Fruit fly (Drosophila melanogaster): Measurements from ENCODE around the gene Polr1C.
A peak's percentile ranks its signal among the peaks of the same experiment; 100 is the strongest.

Gene Polr1C

DNA sequence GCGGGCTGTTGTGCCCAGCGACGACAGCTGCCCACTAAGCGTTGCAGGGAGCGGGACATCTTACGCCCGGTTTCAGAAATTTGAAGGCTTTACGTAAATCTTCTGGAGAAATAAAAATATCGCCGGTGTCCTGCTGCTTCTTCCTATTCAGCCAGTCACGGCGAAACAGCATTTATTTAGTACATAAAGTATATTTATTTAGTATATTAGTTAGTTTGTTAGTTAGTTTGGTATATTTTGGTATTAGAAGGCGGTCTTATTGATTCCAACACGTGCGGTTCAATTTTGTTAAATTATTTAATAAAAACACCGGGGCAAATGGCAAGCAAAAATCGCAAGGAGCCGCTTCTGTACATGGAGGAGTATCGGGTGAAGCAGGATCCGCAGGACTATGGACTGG is at the start of gene Polr1C, which contains the start of gene Scox:
Gene Polr1C, plus strand, starts transcription at position 238 of the 400 bp plus-strand sequence.
Gene Scox, minus strand, starts transcription at position 169 of the 400 bp plus-strand sequence.
- no peak for TF ChIP-seq Ets98B (GFP tag; IDR thresholded peaks at IDR 0.05)
- no peak for TF ChIP-seq CG34367 (tag; optimal IDR thresholded peaks at IDR 0.05)
- TF ChIP-seq fd96Ca (GFP tag; IDR thresholded peaks at IDR 0.05), result no peak
- no peak for TF ChIP-seq CG9948 (tag; optimal IDR thresholded peaks at IDR 0.05)
- no peak for TF ChIP-seq CG13204 (GFP tag; optimal IDR thresholded peaks at IDR 0.05)
- no peak for TF ChIP-seq CG10348 (GFP tag; IDR thresholded peaks at IDR 0.05)
- TF ChIP-seq Snoo (tag; optimal IDR thresholded peaks at IDR 0.05), result no peak
- TF ChIP-seq CG4496 (GFP tag; IDR thresholded peaks at IDR 0.05), result no peak
- TF ChIP-seq CG8159 (tag; optimal IDR thresholded peaks at IDR 0.05), result no peak
- no peak for TF ChIP-seq CG8301 (tag; optimal IDR thresholded peaks at IDR 0.05)
- no peak for TF ChIP-seq gl (tag; optimal IDR thresholded peaks at IDR 0.05)
- TF ChIP-seq rn (GFP tag; IDR thresholded peaks at IDR 0.05), result no peak
- no peak for TF ChIP-seq Pif1A (GFP tag; optimal IDR thresholded peaks at IDR 0.05)
- TF ChIP-seq CG15710 (tag; optimal IDR thresholded peaks at IDR 0.05), result no peak
- TF ChIP-seq EcR (GFP tag; optimal IDR thresholded peaks at IDR 0.05), result no peak
- TF ChIP-seq CG32121 (GFP tag; IDR thresholded peaks at IDR 0.05), result no peak
- TF ChIP-seq Pif1B (GFP tag; optimal IDR thresholded peaks at IDR 0.05), result no peak
- TF ChIP-seq CG17806 (tag; optimal IDR thresholded peaks at IDR 0.05), result no peak

DNA sequence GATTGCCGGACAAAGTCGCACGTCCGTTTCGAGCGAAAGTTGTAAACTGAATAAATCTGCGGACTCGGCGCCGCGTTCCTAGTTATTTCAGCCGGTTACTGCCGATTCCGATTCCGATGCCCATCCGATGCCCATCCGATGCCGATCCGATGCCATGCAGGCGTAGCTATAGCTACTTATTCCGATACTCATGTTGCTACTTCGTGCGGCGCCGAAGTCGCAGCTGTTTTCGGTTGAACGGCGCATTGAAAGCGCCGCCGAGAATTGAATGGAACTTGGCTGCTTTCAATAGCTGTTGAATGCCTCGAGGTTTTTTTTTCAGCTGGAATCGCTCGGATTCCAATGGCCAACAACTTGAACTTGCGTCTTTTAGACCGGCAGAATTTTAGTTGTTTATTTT is 40.5 kb upstream of the Polr1C start:
- no peak for TF ChIP-seq fd96Ca (GFP tag; IDR thresholded peaks at IDR 0.05)
- no peak for TF ChIP-seq gl (tag; optimal IDR thresholded peaks at IDR 0.05)
- no peak for TF ChIP-seq Ets98B (GFP tag; IDR thresholded peaks at IDR 0.05)
- TF ChIP-seq CG12605 (GFP tag; IDR thresholded peaks at IDR 0.05), result peak; percentile 28; the same call in 1 of the 2 replicates
- no peak for TF ChIP-seq CG13204 (GFP tag; optimal IDR thresholded peaks at IDR 0.05)
- TF ChIP-seq Pif1B (GFP tag; optimal IDR thresholded peaks at IDR 0.05), result no peak
- no peak for TF ChIP-seq CG8301 (tag; optimal IDR thresholded peaks at IDR 0.05)
- no peak for TF ChIP-seq CG15710 (tag; optimal IDR thresholded peaks at IDR 0.05)
- no peak for TF ChIP-seq D1 (tag; optimal IDR thresholded peaks at IDR 0.05)
- peak; percentile 55; the same call in 2 of the 3 replicates for TF ChIP-seq CG4496 (GFP tag; IDR thresholded peaks at IDR 0.05)
- no peak for TF ChIP-seq rn (GFP tag; IDR thresholded peaks at IDR 0.05)
- TF ChIP-seq CG8159 (tag; optimal IDR thresholded peaks at IDR 0.05), result no peak

DNA sequence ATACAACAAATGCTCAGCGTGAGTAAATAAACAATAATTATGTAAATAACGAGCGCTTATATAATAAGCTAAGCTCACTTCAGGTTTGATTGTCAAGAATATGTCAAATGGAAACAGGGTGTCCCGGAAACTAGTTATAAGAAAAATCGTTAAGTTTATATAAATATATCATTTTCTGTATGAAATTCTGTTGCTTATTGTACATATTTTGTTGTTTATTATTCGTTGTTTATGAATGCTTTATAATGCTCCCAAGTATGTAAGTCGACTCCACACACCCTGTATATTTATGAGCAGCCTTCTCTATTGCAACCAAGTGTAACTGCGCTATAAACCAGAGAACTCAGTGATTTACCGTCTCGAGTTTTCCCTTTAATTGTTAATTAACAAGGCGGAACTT is 38.3 kb upstream of the Polr1C start:
- TF ChIP-seq CG8159 (tag; optimal IDR thresholded peaks at IDR 0.05) (no peak), CG12605 (GFP tag; IDR thresholded peaks at IDR 0.05) (peak; percentile 57; the same call in 1 of the 2 replicates), D1 (tag; optimal IDR thresholded peaks at IDR 0.05) (no peak), CG32121 (GFP tag; IDR thresholded peaks at IDR 0.05) (peak; percentile 31; the same call in 1 of the 2 replicates), CG34367 (tag; optimal IDR thresholded peaks at IDR 0.05) (no peak), CG10348 (GFP tag; IDR thresholded peaks at IDR 0.05) (no peak), CG8301 (tag; optimal IDR thresholded peaks at IDR 0.05) (no peak), Ets98B (GFP tag; IDR thresholded peaks at IDR 0.05) (peak; percentile 54; the same call in 1 of the 2 replicates), CG13204 (GFP tag; optimal IDR thresholded peaks at IDR 0.05) (no peak), CG4496 (GFP tag; IDR thresholded peaks at IDR 0.05) (peak; percentile 35; the same call in 2 of the 3 replicates), rn (GFP tag; IDR thresholded peaks at IDR 0.05) (no peak), gl (tag; optimal IDR thresholded peaks at IDR 0.05) (no peak), CG14655 (GFP tag; optimal IDR thresholded peaks at IDR 0.05) (peak; percentile 14)

DNA sequence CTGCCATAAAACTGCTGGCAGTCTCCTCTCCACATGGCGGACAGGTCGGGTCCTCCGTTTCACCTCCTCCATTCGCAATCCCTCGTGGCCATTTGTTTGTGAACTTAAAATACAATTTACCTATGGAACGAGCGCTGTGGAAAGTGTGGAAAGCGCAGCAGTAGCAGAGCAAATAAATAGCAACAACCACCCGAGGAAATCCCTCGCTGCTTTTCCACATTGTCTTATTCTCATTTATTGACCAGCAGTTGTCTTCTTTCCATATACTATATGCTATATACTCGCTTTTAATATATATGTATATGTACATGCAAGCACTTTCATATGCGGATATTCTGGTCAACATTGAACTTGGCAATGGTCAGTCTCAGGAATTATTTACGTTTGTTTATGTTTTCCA is 36.5 kb upstream of the Polr1C start, which contains the start of gene hoe1:
Gene hoe1, minus strand, starts transcription at position 101 of the 400 bp plus-strand sequence.
- TF ChIP-seq D1 (tag; optimal IDR thresholded peaks at IDR 0.05) (no peak), fd96Ca (GFP tag; IDR thresholded peaks at IDR 0.05) (no peak), CG12605 (GFP tag; IDR thresholded peaks at IDR 0.05) (no peak), Pif1B (GFP tag; optimal IDR thresholded peaks at IDR 0.05) (no peak), CG15710 (tag; optimal IDR thresholded peaks at IDR 0.05) (no peak), Snoo (tag; optimal IDR thresholded peaks at IDR 0.05) (no peak), CG32121 (GFP tag; IDR thresholded peaks at IDR 0.05) (no peak), Ets98B (GFP tag; IDR thresholded peaks at IDR 0.05) (no peak), EcR (GFP tag; optimal IDR thresholded peaks at IDR 0.05) (no peak), CG4496 (GFP tag; IDR thresholded peaks at IDR 0.05) (no peak), CG13204 (GFP tag; optimal IDR thresholded peaks at IDR 0.05) (no peak), rn (GFP tag; IDR thresholded peaks at IDR 0.05) (no peak), CG34367 (tag; optimal IDR thresholded peaks at IDR 0.05) (no peak)

DNA sequence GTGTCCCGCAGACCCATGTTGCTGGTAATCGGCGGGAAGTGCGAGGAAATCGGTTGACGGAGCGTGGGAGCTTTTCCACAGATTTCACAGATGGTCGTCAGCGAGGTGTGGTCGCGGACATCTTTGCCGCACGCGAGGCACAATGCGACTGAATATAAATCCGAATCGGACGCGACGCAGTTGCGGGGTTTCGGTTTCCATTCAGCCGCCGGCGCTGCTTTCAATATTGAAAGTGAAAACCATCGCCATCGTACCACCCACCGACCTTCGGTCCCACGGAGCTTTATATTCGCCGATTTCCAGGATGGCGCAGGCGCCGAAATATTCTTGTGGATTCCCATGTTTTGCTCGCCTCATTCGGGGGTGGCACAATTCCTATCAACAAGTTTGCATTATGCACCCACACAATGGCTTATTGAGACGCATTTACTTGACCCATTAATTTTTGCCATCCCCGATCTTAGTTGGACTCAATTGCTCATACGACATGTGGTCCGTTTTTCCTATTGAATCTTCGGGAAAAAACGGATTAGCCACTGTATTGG is 32.4 kb upstream of the Polr1C start, which contains the start of gene hoe2:
Gene hoe2, minus strand, starts transcription at position 126 of the 545 bp plus-strand sequence.
- no peak for TF ChIP-seq CG14655 (GFP tag; optimal IDR thresholded peaks at IDR 0.05)
- no peak for TF ChIP-seq CG8301 (tag; optimal IDR thresholded peaks at IDR 0.05)
- TF ChIP-seq CG4496 (GFP tag; IDR thresholded peaks at IDR 0.05), result no peak
- TF ChIP-seq CG12605 (GFP tag; IDR thresholded peaks at IDR 0.05), result peak; percentile 60; the same call in 1 of the 2 replicates
- TF ChIP-seq rn (GFP tag; IDR thresholded peaks at IDR 0.05), result no peak
- TF ChIP-seq CG10348 (GFP tag; IDR thresholded peaks at IDR 0.05), result no peak

DNA sequence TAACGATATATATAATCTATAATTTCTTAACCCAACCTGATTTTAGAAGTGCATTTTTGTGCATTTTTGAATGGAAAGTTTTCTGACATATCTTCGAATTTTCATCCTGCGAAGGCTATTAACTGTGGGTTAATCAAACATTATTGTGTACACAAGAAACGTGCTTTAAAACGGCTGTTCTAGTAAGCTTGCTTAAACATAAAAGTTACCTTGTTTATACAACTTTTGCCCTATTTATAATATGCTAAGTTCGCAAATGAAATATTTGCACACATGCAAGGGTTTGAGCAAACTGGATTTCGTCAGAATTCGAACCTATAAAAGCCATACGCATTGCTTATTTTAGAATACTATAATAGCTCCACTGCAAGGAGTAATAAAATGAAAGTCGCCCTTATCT is 31.7 kb upstream of the Polr1C start, which contains the start of gene Sgs1:
Gene Sgs1, plus strand, starts transcription at position 350 of the 400 bp plus-strand sequence.
- no peak for TF ChIP-seq EcR (GFP tag; optimal IDR thresholded peaks at IDR 0.05)
- TF ChIP-seq CG8301 (tag; optimal IDR thresholded peaks at IDR 0.05), result no peak
- TF ChIP-seq CG14655 (GFP tag; optimal IDR thresholded peaks at IDR 0.05), result no peak
- TF ChIP-seq CG4496 (GFP tag; IDR thresholded peaks at IDR 0.05), result no peak
- TF ChIP-seq Ets98B (GFP tag; IDR thresholded peaks at IDR 0.05), result no peak
- no peak for TF ChIP-seq gl (tag; optimal IDR thresholded peaks at IDR 0.05)
- no peak for TF ChIP-seq CG15710 (tag; optimal IDR thresholded peaks at IDR 0.05)
- TF ChIP-seq D1 (tag; optimal IDR thresholded peaks at IDR 0.05), result no peak
- no peak for TF ChIP-seq CG8159 (tag; optimal IDR thresholded peaks at IDR 0.05)
- no peak for TF ChIP-seq CG12605 (GFP tag; IDR thresholded peaks at IDR 0.05)
- no peak for TF ChIP-seq Snoo (tag; optimal IDR thresholded peaks at IDR 0.05)
- no peak for TF ChIP-seq Pif1B (GFP tag; optimal IDR thresholded peaks at IDR 0.05)
- no peak for TF ChIP-seq CG17806 (tag; optimal IDR thresholded peaks at IDR 0.05)
- TF ChIP-seq CG10348 (GFP tag; IDR thresholded peaks at IDR 0.05), result no peak
- no peak for TF ChIP-seq CG34367 (tag; optimal IDR thresholded peaks at IDR 0.05)
- TF ChIP-seq CG32121 (GFP tag; IDR thresholded peaks at IDR 0.05), result no peak
- no peak for TF ChIP-seq rn (GFP tag; IDR thresholded peaks at IDR 0.05)
